Fruit fly (Drosophila melanogaster): Measurements from ENCODE around the gene Agpat1.

dm6 chrX:12737735-12738390, 27.2 kb upstream of the Agpat1 start:
- peak; percentile 40; the same call in 1 of the 3 replicates for TF ChIP-seq CG4496 (GFP tag; IDR thresholded peaks at IDR 0.05)
- no peak for TF ChIP-seq CG13204 (GFP tag; optimal IDR thresholded peaks at IDR 0.05)
- TF ChIP-seq Pif1A (GFP tag; optimal IDR thresholded peaks at IDR 0.05): no peak
- peak; percentile 37 for TF ChIP-seq CG15710 (tag; optimal IDR thresholded peaks at IDR 0.05)
- TF ChIP-seq CG10348 (GFP tag; IDR thresholded peaks at IDR 0.05): no peak
- peak; percentile 13 for TF ChIP-seq CG8301 (tag; optimal IDR thresholded peaks at IDR 0.05)
- peak; percentile 11 for TF ChIP-seq CG34367 (tag; optimal IDR thresholded peaks at IDR 0.05)
- no peak for TF ChIP-seq gl (tag; optimal IDR thresholded peaks at IDR 0.05)
